Worm (Caenorhabditis elegans) whole organism, L4/young adult: ENCODE results near the gene gpa-12.

Experiments used
- dao-5 ChIP-seq: sonication (generic microtip); optimal IDR thresholded peaks from 2 replicates; lab custom pipeline; 2016; ENCODE audit warnings: missing genotype, missing genetic modification characterization, moderate library complexity, missing compliant biosample characterization
- him-1 ChIP-seq: sonication (generic microtip); optimal IDR thresholded peaks from 2 replicates; lab custom pipeline; 2016; ENCODE audit warnings: missing genotype, missing genetic modification reagents, missing genetic modification characterization, missing compliant biosample characterization

- TF ChIP-seq him-1 (tag; lab: Kevin White, UChicago): no peak
- TF ChIP-seq dao-5 (tag; lab: Kevin White, UChicago): no peak
These were observed 8.1 kb downstream of the gpa-12 start, which contains the start of gene pes-8 for ce11 chrX:9251488-9251887.
